Worm (Caenorhabditis elegans) whole organism, dauer: Measurements from ENCODE around the gene W04B5.6.
"Not testable (repeated sequence)": the region's sequence is repeated elsewhere in the genome, so short reads cannot be mapped to it uniquely, and the experiment has no call there.

Experiments used
- unc-62 ChIP-seq: sonication (generic microtip); optimal IDR thresholded peaks from 2 replicates; lab custom pipeline; 2017; ENCODE audit warnings: missing biosample characterization, missing genetic modification reagents, missing genetic modification characterization

The W04B5.6 gene

DNA sequence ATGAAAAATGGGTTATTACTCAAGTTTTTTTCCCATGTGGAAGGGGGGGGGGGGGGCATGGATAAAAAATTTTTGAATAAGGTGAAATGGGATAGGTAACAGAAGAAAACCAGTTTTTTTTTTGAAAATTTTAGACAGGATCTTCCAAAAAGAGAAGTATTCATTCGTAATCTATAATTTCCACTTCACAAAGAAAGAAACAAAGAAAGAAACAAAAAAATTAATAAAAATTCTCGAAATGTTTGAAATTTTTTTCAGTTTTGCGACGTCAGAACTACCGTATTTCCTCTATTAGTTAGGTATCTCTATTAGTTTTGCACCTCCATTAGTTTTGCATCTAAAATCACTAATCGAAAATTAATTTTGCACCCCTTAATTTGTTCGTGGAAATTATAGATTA, at the start of gene W04B5.6:
W04B5.6 (minus strand) TSS at position 101 of the 400 bp plus-strand sequence.
- TF ChIP-seq unc-62 (GFP tag; lab: Kevin White, UChicago) = not testable (repeated sequence)

ce11 chrIII:2482754-2483153, 47.5 kb upstream of the W04B5.6 start:
- no peak for TF ChIP-seq unc-62 (GFP tag; lab: Kevin White, UChicago)

DNA sequence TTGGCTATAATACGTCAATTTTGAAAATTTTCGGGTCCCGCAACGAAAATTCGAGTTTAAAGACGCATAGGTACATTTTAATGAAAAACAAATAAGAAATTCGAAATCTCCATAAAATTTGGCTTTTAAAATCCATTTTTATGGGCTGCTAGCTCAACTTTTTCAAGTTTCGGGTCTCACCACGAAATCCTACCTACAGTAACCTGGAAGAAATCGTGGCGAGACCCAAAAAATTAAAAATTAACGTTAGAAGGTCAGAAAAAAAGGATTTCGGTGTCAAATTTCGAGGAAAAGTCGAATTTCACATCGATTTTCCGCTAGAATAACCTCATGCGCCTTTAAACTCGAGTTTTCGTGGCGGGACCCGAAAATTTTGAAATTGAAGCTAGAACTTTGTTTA, 46.9 kb upstream of the W04B5.6 start:
- no peak for TF ChIP-seq unc-62 (GFP tag; lab: Kevin White, UChicago)

DNA sequence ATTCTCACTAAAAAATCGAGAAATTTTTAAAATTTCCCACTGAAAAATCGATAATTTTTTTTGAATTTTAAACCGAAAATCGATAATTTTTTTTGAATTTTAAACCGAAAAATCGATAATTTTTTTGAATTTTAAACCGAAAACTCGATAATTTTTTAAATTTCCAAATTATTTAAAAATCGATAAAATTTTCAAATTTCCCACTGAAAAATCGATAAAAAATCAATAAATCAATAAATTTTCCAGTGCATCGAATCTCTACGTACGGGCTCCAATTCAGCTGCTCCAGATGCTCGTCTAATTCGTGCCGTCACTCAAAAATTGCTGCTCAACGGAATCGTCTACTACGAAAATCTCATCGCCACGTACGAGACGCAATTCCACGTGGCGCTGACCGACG, 43.3 kb upstream of the W04B5.6 start:
- no peak for TF ChIP-seq unc-62 (GFP tag; lab: Kevin White, UChicago)

ce11 chrIII:2477303-2477702, 42.0 kb upstream of the W04B5.6 start:
- no peak for TF ChIP-seq unc-62 (GFP tag; lab: Kevin White, UChicago)

DNA sequence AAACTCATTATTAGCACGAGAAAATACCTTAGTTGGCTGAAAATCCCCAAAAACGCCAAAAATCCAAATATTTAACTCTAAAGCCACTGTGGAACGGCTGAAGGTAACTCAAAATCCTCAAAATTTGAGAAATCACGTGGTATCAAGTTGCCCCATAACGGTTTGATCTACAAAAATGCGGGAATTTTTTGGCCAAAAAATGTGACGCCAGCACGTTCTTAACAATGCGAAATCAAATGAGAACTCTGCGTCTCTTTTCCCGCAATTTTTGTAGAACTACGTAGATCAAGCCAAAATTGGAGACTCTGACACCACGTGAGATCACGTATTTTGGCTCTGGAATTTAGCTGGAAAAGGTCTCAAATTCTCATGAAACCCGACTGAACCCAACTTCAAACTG, 39.5 kb upstream of the W04B5.6 start:
- TF ChIP-seq unc-62 (GFP tag; lab: Kevin White, UChicago) = no peak

DNA sequence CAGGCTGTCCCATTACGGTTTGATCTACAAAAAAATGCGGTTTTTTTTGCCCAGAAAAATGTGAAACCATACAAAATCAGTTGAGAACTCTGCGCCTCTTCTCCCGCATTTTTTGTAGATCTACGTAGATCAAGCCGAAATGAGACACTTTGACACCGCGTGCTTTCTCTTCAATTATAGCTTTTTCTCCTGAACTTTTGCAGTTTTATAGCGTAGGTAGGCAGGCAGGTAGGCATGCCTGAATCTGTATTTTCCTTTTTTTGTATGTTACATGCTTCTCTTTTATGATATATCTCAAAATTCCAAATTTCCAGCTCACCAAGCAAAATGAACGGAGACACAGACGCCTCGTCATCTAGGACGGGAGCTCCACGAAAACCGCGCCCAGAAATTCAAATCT, 38.3 kb upstream of the W04B5.6 start, which contains the start of gene smg-6:
smg-6 (plus strand) TSS at position 301 of the 400 bp plus-strand sequence.
- no peak for TF ChIP-seq unc-62 (GFP tag; lab: Kevin White, UChicago)

ce11 chrIII:2471855-2472254, 36.6 kb upstream of the W04B5.6 start:
- no peak for TF ChIP-seq unc-62 (GFP tag; lab: Kevin White, UChicago)

DNA sequence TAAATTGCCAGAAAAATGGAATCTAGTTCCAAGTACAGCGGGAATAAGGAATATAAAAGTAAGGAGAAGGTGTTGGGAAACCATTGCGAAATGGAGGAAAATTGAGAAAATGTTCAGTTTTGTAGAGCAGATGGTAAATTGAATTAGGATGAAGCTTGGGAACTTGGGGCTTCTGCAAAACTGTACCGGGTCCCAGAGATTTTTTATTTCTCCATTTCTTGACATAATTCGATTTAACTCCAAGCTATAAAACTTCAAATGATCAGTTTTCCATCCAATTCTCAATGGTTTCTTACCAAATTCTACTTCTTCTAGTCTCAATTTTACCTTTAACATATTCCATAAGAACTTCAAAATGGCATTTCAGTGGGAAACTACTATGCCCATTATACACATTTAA, 32.9 kb upstream of the W04B5.6 start, which contains the start of the genes E02H9.9 and E02H9.1:
E02H9.9 (minus strand) TSS at position 101 of the 400 bp plus-strand sequence.
E02H9.1 (plus strand) TSS at position 285 of the 400 bp plus-strand sequence.
- no peak for TF ChIP-seq unc-62 (GFP tag; lab: Kevin White, UChicago)

DNA sequence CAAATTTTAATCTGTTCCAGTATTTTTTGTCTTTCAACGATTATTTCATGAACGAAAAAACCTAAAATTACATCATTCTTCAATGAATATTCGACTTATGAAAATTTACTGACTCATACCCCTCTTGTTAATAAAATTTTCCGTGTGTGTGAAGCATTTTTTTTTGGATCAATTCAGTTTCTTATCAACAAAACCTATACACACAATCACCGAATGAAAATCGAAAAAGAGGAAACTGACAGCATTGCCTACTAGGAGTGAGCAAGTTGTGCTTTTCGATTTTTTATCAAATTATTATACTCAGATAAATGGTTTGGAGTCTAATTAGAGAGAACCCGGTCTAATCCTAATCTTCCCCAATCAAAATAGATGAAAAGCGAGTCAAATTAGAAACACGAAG, 23.5 kb upstream of the W04B5.6 start, which contains the start of gene E02H9.3:
E02H9.3 (plus strand) TSS at position 301 of the 400 bp plus-strand sequence.
- not testable (repeated sequence) for TF ChIP-seq unc-62 (GFP tag; lab: Kevin White, UChicago)

- TF ChIP-seq unc-62 (GFP tag; lab: Kevin White, UChicago) = no peak
Measured at ce11 chrIII:2454757-2455306, 19.6 kb upstream of the W04B5.6 start, which contains the start of gene nhr-121. Gene nhr-121 (minus strand): TSS chrIII:2454807.

DNA sequence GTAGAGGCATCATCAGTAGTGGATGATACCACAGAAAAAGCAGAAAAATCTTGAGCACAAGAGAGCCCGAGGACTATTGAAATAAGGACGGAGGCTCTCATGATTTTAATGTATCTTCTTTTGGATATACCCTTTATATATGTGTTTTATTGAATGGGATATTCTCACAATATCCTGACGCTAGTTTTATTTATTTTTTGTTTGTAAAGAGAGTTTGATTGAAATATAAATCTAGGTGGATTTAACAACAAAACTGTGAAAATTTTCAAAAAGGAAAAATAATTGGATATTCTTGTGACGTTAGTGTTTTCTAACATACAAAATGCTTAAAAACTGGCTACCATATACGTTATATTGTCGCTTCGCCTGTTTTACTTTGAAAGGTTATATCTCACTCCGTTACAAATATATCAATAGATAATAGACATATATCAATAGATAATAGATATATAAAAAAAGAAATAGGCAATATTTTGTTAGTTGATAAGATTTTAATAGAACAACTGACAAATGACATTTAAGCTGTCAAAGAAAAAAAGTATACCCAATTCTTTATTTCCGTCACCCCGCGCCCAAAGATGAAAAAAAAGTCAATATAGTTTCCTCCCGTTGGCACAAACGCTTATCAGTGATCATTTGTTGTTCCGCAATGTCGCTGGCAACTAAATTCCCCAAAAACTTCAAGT, 10.4 kb upstream of the W04B5.6 start, which contains the start of the genes E02H9.7 and klo-2:
E02H9.7 (minus strand) TSS at position 101 of the 686 bp plus-strand sequence.
klo-2 (plus strand) TSS at position 636 of the 686 bp plus-strand sequence.
- TF ChIP-seq unc-62 (GFP tag; lab: Kevin White, UChicago) = no peak

DNA sequence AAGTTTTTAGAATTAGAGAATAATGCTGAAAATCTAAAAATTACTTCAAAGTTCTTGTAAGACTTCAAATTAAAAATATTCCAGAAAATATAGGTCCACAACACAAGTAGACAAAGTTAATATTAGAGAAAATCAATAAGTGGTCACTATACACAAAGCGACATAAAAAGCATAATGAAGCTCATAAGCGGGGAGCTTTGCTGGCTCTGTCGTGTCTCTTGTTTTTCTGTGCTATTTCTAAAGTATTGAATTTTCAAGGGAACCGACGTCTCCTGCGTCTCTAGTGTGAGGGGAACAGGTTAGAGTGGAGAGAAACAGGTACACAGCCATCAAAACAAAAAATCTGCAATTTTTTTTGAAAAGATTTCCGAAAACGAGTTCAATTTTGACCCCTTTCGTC, 3.3 kb upstream of the W04B5.6 start, which contains the start of gene E02H9.13:
E02H9.13 (minus strand) TSS at position 199 of the 400 bp plus-strand sequence.
- no peak for TF ChIP-seq unc-62 (GFP tag; lab: Kevin White, UChicago)

- not testable (repeated sequence) for TF ChIP-seq unc-62 (GFP tag; lab: Kevin White, UChicago)
Measured at ce11 chrIII:2435805-2436204, 532 bp upstream of the W04B5.6 start, which contains the start of gene E02H9.6. Gene E02H9.6 (plus strand): TSS chrIII:2436105.

DNA sequence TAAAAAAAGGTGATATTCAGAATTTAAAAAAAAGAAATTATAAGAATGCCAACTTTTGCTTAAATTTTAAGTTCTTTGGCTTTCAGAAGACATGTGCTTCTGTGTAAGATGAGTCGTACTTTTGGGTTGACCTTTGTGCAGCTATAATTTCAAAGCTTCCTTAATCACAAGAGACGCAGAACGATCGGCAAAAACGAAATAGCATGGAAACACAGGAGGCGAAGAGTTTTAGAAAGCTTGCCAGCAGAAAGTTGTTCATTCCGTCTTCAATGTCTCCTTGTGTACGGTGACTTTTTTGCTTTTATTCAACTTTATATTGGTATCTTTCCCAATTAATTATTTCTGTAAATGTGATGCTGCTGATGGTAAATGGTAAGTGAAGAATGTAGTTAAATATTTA, 2.3 kb downstream of the W04B5.6 start:
- TF ChIP-seq unc-62 (GFP tag; lab: Kevin White, UChicago) = no peak

- TF ChIP-seq unc-62 (GFP tag; lab: Kevin White, UChicago) = no peak
Measured at ce11 chrIII:2426122-2426521, 9.2 kb downstream of the W04B5.6 start, which contains the start of gene W04B5.8. Gene W04B5.8 (plus strand): TSS chrIII:2426316.
